Worm (Caenorhabditis elegans): ENCODE results near the gene T28F3.5.

- TF ChIP-seq ama-1 (optimal IDR thresholded peaks at IDR 0.05) (no peak), ceh-9 (tag; optimal IDR thresholded peaks at IDR 0.05) (no peak), zag-1 (tag; optimal IDR thresholded peaks at IDR 0.05) (no peak), ZK546.5 (tag; optimal IDR thresholded peaks at IDR 0.05) (no peak), ztf-11 (tag; optimal IDR thresholded peaks at IDR 0.05) (no peak), nfya-1 (tag; optimal IDR thresholded peaks at IDR 0.05; ENCODE audit: insufficient read depth) (no peak), jun-1 (tag; optimal IDR thresholded peaks at IDR 0.05) (no peak), pha-4 (tag; optimal IDR thresholded peaks at IDR 0.05) (no peak), ztf-4 (tag; optimal IDR thresholded peaks at IDR 0.05) (no peak), egl-27 (tag; optimal IDR thresholded peaks at IDR 0.05) (no peak), ceh-28 (tag; optimal IDR thresholded peaks at IDR 0.05) (no peak)
These were observed 25.5 kb upstream of the T28F3.5 start, which contains the start of gene atgp-1 for ce11 chrIV:17269042-17269441.
